Fruit fly (Drosophila melanogaster): ENCODE results near the gene CG14339.

DNA sequence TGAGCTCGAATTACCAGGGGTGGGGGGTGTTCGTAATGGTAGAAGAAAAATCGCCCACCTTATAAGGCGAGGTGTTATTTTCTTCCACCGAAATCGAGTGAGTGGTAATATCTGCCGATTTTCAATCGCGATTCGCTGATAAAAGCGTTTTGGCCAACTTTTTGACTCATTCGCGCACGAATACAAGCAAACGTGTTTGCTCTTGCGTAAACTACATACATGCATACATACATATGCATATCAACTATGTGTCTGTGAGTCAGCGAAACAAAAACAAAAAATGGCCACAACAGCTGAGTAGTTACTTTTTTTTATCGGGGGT lies 49.0 kb downstream of the CG14339 start:
- TF ChIP-seq ttk (optimal IDR thresholded peaks at IDR 0.05) (no peak), psq (optimal IDR thresholded peaks at IDR 0.05) (no peak), Sin3A (optimal IDR thresholded peaks at IDR 0.05) (no peak), h (optimal IDR thresholded peaks at IDR 0.05) (no peak)
